Worm (Caenorhabditis elegans) whole organism, mixed stage, embryonic: ENCODE results near the gene nstp-4.

Experiments
- ces-1 ChIP-seq: fragments of 150-350 bp; optimal IDR thresholded peaks from 2 replicates; lab custom pipeline; 2014; ENCODE audit warnings: missing biosample characterization, missing genetic modification reagents, missing genetic modification characterization
- elt-3 ChIP-seq: fragments of 150-350 bp; optimal IDR thresholded peaks from 2 replicates; lab custom pipeline; 2014; ENCODE audit warnings: missing biosample characterization, missing genetic modification characterization
- mep-1 ChIP-seq: fragments of 150-350 bp; optimal IDR thresholded peaks from 2 replicates; lab custom pipeline; 2017; ENCODE audit warnings: missing biosample characterization, missing genetic modification reagents, missing genetic modification characterization, inconsistent platforms
- nhr-12 ChIP-seq: fragments of 150-350 bp; optimal IDR thresholded peaks from 2 replicates; lab custom pipeline; 2014; ENCODE audit warnings: missing biosample characterization, missing genetic modification characterization
- pha-4 ChIP-seq: fragments of 150-350 bp; optimal IDR thresholded peaks from 2 replicates; lab custom pipeline; 2018; ENCODE audit warnings: missing biosample characterization, missing genetic modification reagents, missing genetic modification characterization
- snpc-4 ChIP-seq: fragments of 150-350 bp; optimal IDR thresholded peaks from 2 replicates; lab custom pipeline; 2014; ENCODE audit warnings: missing biosample characterization, missing genetic modification characterization
- sptf-1 ChIP-seq: sonication (generic microtip); optimal IDR thresholded peaks from 2 replicates; lab custom pipeline; 2017; ENCODE audit warnings: mild to moderate bottlenecking, missing genetic modification characterization, moderate library complexity, missing compliant biosample characterization
- unc-120 ChIP-seq: sonication (generic microtip); optimal IDR thresholded peaks from 2 replicates; lab custom pipeline; 2017; ENCODE audit warnings: missing genetic modification characterization, missing compliant biosample characterization; ENCODE audit not compliant: poor library complexity, severe bottlenecking
- unc-39 ChIP-seq: fragments of 150-350 bp; optimal IDR thresholded peaks from 2 replicates; lab custom pipeline; 2014; ENCODE audit warnings: missing biosample characterization, missing genetic modification characterization
- ztf-11 ChIP-seq: fragments of 150-350 bp; optimal IDR thresholded peaks from 2 replicates; lab custom pipeline; 2014; ENCODE audit warnings: missing biosample characterization, missing genetic modification characterization

- no peak for TF ChIP-seq elt-3 (tag; lab: Kevin White, UChicago)
- no peak for TF ChIP-seq nhr-12
- TF ChIP-seq mep-1 (tag; lab: Kevin White, UChicago) = no peak
- no peak for TF ChIP-seq unc-39 (tag; lab: Kevin White, UChicago)
- no peak for TF ChIP-seq sptf-1 (tag; lab: Kevin White, UChicago)
- TF ChIP-seq ztf-11 (tag; lab: Kevin White, UChicago) = no peak
- TF ChIP-seq ces-1 (GFP tag; lab: Kevin White, UChicago) = no peak
- TF ChIP-seq unc-120 (tag; lab: Kevin White, UChicago) = no peak
- no peak for TF ChIP-seq pha-4 (tag; lab: Kevin White, UChicago)
- no peak for TF ChIP-seq snpc-4 (tag; lab: Kevin White, UChicago)
These were observed 733 bp upstream of the nstp-4 start for ce11 chrII:387844-388355.
